Fruit fly (Drosophila melanogaster) whole organism, embryonic: ENCODE measurements around the gene Orp8.

Experiments used
- Ada2b ChIP-seq: fragments of 200-800 bp; sonication (Bioruptor generic); IDR thresholded peaks from 2 replicates; pipeline ENCODE4 v1.3.6; 2022; ENCODE audit warnings: missing biosample characterization, missing genetic modification characterization
- Atf6 ChIP-seq: fragments of 200-800 bp; sonication (Bioruptor generic); IDR thresholded peaks from 2 replicates; pipeline ENCODE4 v1.3.6; 2022; ENCODE audit warnings: missing biosample characterization, missing genetic modification characterization
- Bteb2 ChIP-seq: fragments of 200-800 bp; sonication (Bioruptor generic); optimal IDR thresholded peaks from 2 replicates; lab custom pipeline; 2016; ENCODE audit warnings: missing biosample characterization, missing genetic modification characterization
- CG10321 ChIP-seq: fragments of 200-800 bp; sonication (Bioruptor generic); IDR thresholded peaks from 2 replicates; pipeline ENCODE4 v1.3.6; 2022; ENCODE audit warnings: missing biosample characterization, missing genetic modification characterization
- CG1233 ChIP-seq: fragments of 200-800 bp; sonication (Bioruptor generic); optimal IDR thresholded peaks from 4 replicates; lab custom pipeline; 2018; ENCODE audit warnings: missing biosample characterization, mild to moderate bottlenecking, missing genetic modification characterization
- CG12769 ChIP-seq: fragments of 200-800 bp; sonication (Bioruptor generic); optimal IDR thresholded peaks from 2 replicates; lab custom pipeline; 2019; ENCODE audit warnings: missing biosample characterization, mild to moderate bottlenecking, missing genetic modification characterization, moderate library complexity
- CG12942 ChIP-seq: fragments of 200-800 bp; sonication (Bioruptor generic); optimal IDR thresholded peaks from 3 replicates; lab custom pipeline; 2016; ENCODE audit warnings: missing biosample characterization, missing genetic modification characterization
- CG1792 ChIP-seq: fragments of 200-800 bp; sonication (Bioruptor generic); optimal IDR thresholded peaks from 2 replicates; lab custom pipeline; 2016; ENCODE audit warnings: missing biosample characterization, missing genetic modification characterization
- CG33557 ChIP-seq: fragments of 200-800 bp; sonication (Bioruptor generic); optimal IDR thresholded peaks from 2 replicates; lab custom pipeline; 2019; ENCODE audit warnings: missing biosample characterization, mild to moderate bottlenecking, missing genetic modification characterization, moderate library complexity
- CG34422 ChIP-seq: fragments of 200-800 bp; sonication (Bioruptor generic); IDR thresholded peaks from 3 replicates; pipeline ENCODE4 v1.3.6; 2022; ENCODE audit warnings: missing biosample characterization, missing genetic modification characterization
- CG4404 ChIP-seq: fragments of 200-800 bp; sonication (Bioruptor generic); IDR thresholded peaks from 2 replicates; pipeline ENCODE4 v1.3.6; 2022; ENCODE audit warnings: missing biosample characterization, missing genetic modification characterization
- CG4854 ChIP-seq: fragments of 200-800 bp; sonication (Bioruptor generic); optimal IDR thresholded peaks from 2 replicates; lab custom pipeline; 2016; ENCODE audit warnings: missing biosample characterization, missing genetic modification characterization, inconsistent platforms
- CG8290 ChIP-seq, 3 experiments: fragments of 200-800 bp; sonication (Bioruptor generic); optimal IDR thresholded peaks; 2 replicates each; lab custom pipeline; 2016 to 2019; ENCODE audit warnings: missing biosample characterization in 3 of 3, missing genetic modification characterization in 3 of 3, mild to moderate bottlenecking in 2 of 3, moderate library complexity in 1 of 3
- Chrac-16 ChIP-seq: fragments of 200-800 bp; sonication (Bioruptor generic); optimal IDR thresholded peaks from 3 replicates; lab custom pipeline; 2016; ENCODE audit warnings: missing biosample characterization, missing genetic modification characterization
- Dp ChIP-seq: fragments of 200-800 bp; sonication (Bioruptor generic); optimal IDR thresholded peaks from 2 replicates; lab custom pipeline; 2018; ENCODE audit warnings: missing biosample characterization, mild to moderate bottlenecking, missing genetic modification characterization, moderate library complexity
- Eip74EF ChIP-seq, 2 experiments: fragments of 200-800 bp in 1 of 2; fragments of >200 bp in 1 of 2; sonication (Bioruptor generic) in 1 of 2; optimal IDR thresholded peaks; 2 replicates each; lab custom pipeline; 2017 to 2019; ENCODE audit warnings: missing biosample characterization in 2 of 2, missing genetic modification characterization in 2 of 2, mild to moderate bottlenecking in 1 of 2, moderate library complexity in 1 of 2
- Ets65A ChIP-seq: fragments of 200-800 bp; sonication (Bioruptor generic); peaks from one replicate; lab custom pipeline; 2016; ENCODE audit warnings: missing biosample characterization, missing genetic modification characterization
- Fer2 ChIP-seq: fragments of 200-800 bp; sonication (Bioruptor generic); optimal IDR thresholded peaks from 2 replicates; lab custom pipeline; 2018; ENCODE audit warnings: missing biosample characterization, mild to moderate bottlenecking, missing genetic modification characterization, moderate library complexity
- Gug ChIP-seq: fragments of 200-800 bp; sonication (Bioruptor generic); IDR thresholded peaks from 4 replicates; pipeline ENCODE4 v1.3.6; 2022; ENCODE audit warnings: missing biosample characterization, missing genetic modification characterization
- H2.0 ChIP-seq: fragments of 200-800 bp; sonication (Bioruptor generic); IDR thresholded peaks from 2 replicates; pipeline ENCODE4 v1.3.6; 2022; ENCODE audit warnings: missing biosample characterization, missing genetic modification characterization
- HLHmδ ChIP-seq: fragments of 200-800 bp; sonication (Bioruptor generic); optimal IDR thresholded peaks from 2 replicates; lab custom pipeline; 2018; ENCODE audit warnings: missing biosample characterization, mild to moderate bottlenecking, missing genetic modification characterization, moderate library complexity
- Hmr ChIP-seq: fragments of 200-800 bp; sonication (Bioruptor generic); optimal IDR thresholded peaks from 3 replicates; lab custom pipeline; 2017; ENCODE audit warnings: mild to moderate bottlenecking, missing biosample characterization, missing genetic modification reagents, missing genetic modification characterization
- Jarid2 ChIP-seq: fragments of 200-800 bp; sonication (Bioruptor generic); optimal IDR thresholded peaks from 3 replicates; lab custom pipeline; 2017; ENCODE audit warnings: mild to moderate bottlenecking, missing biosample characterization, missing genetic modification reagents, missing genetic modification characterization
- MTF-1 ChIP-seq: fragments of 200-800 bp; sonication (Bioruptor generic); optimal IDR thresholded peaks from 2 replicates; lab custom pipeline; 2018; ENCODE audit warnings: missing biosample characterization, mild to moderate bottlenecking, missing genetic modification characterization, borderline replicate concordance
- Mad ChIP-seq: fragments of 200-800 bp; sonication (Bioruptor generic); optimal IDR thresholded peaks from 2 replicates; lab custom pipeline; 2016; ENCODE audit warnings: missing biosample characterization, missing genetic modification characterization
- Med ChIP-seq: fragments of 200-800 bp; sonication (Bioruptor generic); peaks from one replicate; lab custom pipeline; 2016; ENCODE audit warnings: missing biosample characterization, missing genetic modification characterization, mild to moderate bottlenecking, inconsistent platforms, moderate library complexity
- Vsx1 ChIP-seq: fragments of 200-800 bp; sonication (Bioruptor generic); optimal IDR thresholded peaks from 2 replicates; lab custom pipeline; 2017; ENCODE audit warnings: missing biosample characterization, mild to moderate bottlenecking, missing genetic modification characterization, missing genetic modification reagents
- chn ChIP-seq: fragments of 200-800 bp; sonication (Bioruptor generic); optimal IDR thresholded peaks from 2 replicates; lab custom pipeline; 2016; ENCODE audit warnings: missing biosample characterization, missing genetic modification characterization
- corto ChIP-seq: fragments of 200-800 bp; sonication (Bioruptor generic); optimal IDR thresholded peaks from 2 replicates; lab custom pipeline; 2016; ENCODE audit warnings: missing biosample characterization, mild to moderate bottlenecking, missing genetic modification characterization, moderate library complexity
- croc ChIP-seq: fragments of 200-800 bp; sonication (Bioruptor generic); conservative IDR thresholded peaks from 3 replicates; pipeline ENCODE4 v1.3.6; 2022; ENCODE audit warnings: missing biosample characterization, missing genetic modification characterization
- fd64A ChIP-seq: fragments of 200-800 bp; sonication (Bioruptor generic); optimal IDR thresholded peaks from 3 replicates; lab custom pipeline; 2018; ENCODE audit warnings: missing biosample characterization, mild to moderate bottlenecking, missing genetic modification characterization
- gce ChIP-seq: fragments of 200-800 bp; sonication (Bioruptor generic); IDR thresholded peaks from 3 replicates; pipeline ENCODE4 v1.3.6; 2022; ENCODE audit warnings: missing biosample characterization, missing genetic modification characterization
- gcm ChIP-seq: fragments of 200-800 bp; sonication (Bioruptor generic); optimal IDR thresholded peaks from 2 replicates; lab custom pipeline; 2019; ENCODE audit warnings: missing biosample characterization, mild to moderate bottlenecking, missing genetic modification characterization, moderate library complexity
- gro ChIP-seq: fragments of 200-800 bp; sonication (Bioruptor generic); optimal IDR thresholded peaks from 2 replicates; lab custom pipeline; 2016; ENCODE audit warnings: missing biosample characterization, missing genetic modification characterization
- inv ChIP-seq: fragments of 200-800 bp; sonication (Bioruptor generic); IDR thresholded peaks from 2 replicates; pipeline ENCODE4 v1.3.6; 2022; ENCODE audit warnings: missing biosample characterization, missing genetic modification characterization; ENCODE audit not compliant: partially characterized antibody
- kni ChIP-seq: fragments of 200-800 bp; sonication (Bioruptor generic); optimal IDR thresholded peaks from 3 replicates; lab custom pipeline; 2017; ENCODE audit warnings: mild to moderate bottlenecking, missing biosample characterization, missing genetic modification reagents, missing genetic modification characterization
- luna ChIP-seq: fragments of 200-800 bp; sonication (Bioruptor generic); optimal IDR thresholded peaks from 2 replicates; lab custom pipeline; 2016; ENCODE audit warnings: missing biosample characterization, missing genetic modification characterization
- maf-S ChIP-seq: fragments of 200-800 bp; sonication (Bioruptor generic); optimal IDR thresholded peaks from 2 replicates; lab custom pipeline; 2016; ENCODE audit warnings: missing biosample characterization, missing genetic modification characterization
- nmo ChIP-seq: fragments of 200-800 bp; sonication (Bioruptor generic); optimal IDR thresholded peaks from 2 replicates; lab custom pipeline; 2018; ENCODE audit warnings: missing biosample characterization, mild to moderate bottlenecking, missing genetic modification characterization, moderate library complexity
- nom ChIP-seq: fragments of 200-800 bp; sonication (Bioruptor generic); optimal IDR thresholded peaks from 2 replicates; lab custom pipeline; 2017; ENCODE audit warnings: missing biosample characterization, missing genetic modification characterization, mild to moderate bottlenecking, moderate library complexity, missing genetic modification reagents
- pb ChIP-seq: fragments of 200-800 bp; sonication (Bioruptor generic); optimal IDR thresholded peaks from 3 replicates; lab custom pipeline; 2016; ENCODE audit warnings: missing biosample characterization, missing genetic modification characterization
- so ChIP-seq: fragments of 200-800 bp; sonication (Bioruptor generic); IDR thresholded peaks from 3 replicates; pipeline ENCODE4 v1.3.6; 2022; ENCODE audit warnings: missing biosample characterization, missing genetic modification characterization
- stc ChIP-seq: fragments of 200-800 bp; sonication (Bioruptor generic); IDR thresholded peaks from 2 replicates; pipeline ENCODE4 v1.3.6; 2022; ENCODE audit warnings: missing biosample characterization, missing genetic modification characterization
- tgo ChIP-seq: fragments of 200-800 bp; sonication (Bioruptor generic); IDR thresholded peaks from 3 replicates; pipeline ENCODE4 v1.3.6; 2022; ENCODE audit warnings: missing biosample characterization, missing genetic modification characterization
- tll ChIP-seq, 2 experiments: fragments of 200-800 bp in 1 of 2; fragments of >200 bp in 1 of 2; sonication (Bioruptor generic) in 1 of 2; optimal IDR thresholded peaks; 2 replicates each; lab custom pipeline; 2017 to 2019; ENCODE audit warnings: missing biosample characterization in 2 of 2, missing genetic modification characterization in 2 of 2, mild to moderate bottlenecking in 1 of 2, moderate library complexity in 1 of 2
- usp ChIP-seq: fragments of >200 bp; optimal IDR thresholded peaks from 2 replicates; lab custom pipeline; 2017; ENCODE audit warnings: missing biosample characterization, missing genetic modification characterization
- vfl ChIP-seq: fragments of 200-800 bp; sonication (Bioruptor generic); optimal IDR thresholded peaks from 2 replicates; lab custom pipeline; 2016; ENCODE audit warnings: missing biosample characterization, missing genetic modification characterization
- vvl ChIP-seq: fragments of 200-800 bp; sonication (Bioruptor generic); IDR thresholded peaks from 2 replicates; pipeline ENCODE4 v1.3.6; 2022; ENCODE audit warnings: missing biosample characterization, missing genetic modification characterization

The Orp8 gene

dm6 chr3R:20263793-20264483, 45.2 kb upstream of the Orp8 start (continued):
- TF ChIP-seq CG12769: peak; percentile 13

dm6 chr3R:20264770-20265169, 44.4 kb upstream of the Orp8 start:
- TF ChIP-seq vfl (GFP tag; lab: Kevin White, UChicago): no peak
- no peak for TF ChIP-seq corto
- TF ChIP-seq Mad: no peak
- TF ChIP-seq CG4854 (GFP tag; lab: Kevin White, UChicago): no peak
- peak; percentile 14 for TF ChIP-seq kni (GFP tag; lab: Kevin White, UChicago)
- TF ChIP-seq croc (GFP tag; lab: Robert Waterston, UW): no peak
- TF ChIP-seq Fer2: no peak
- 0 out of 2 replicates have a peak, but pooled peaks have one; percentile 9 for TF ChIP-seq Ada2b (GFP tag; lab: Robert Waterston, UW)
- TF ChIP-seq CG33557: no peak
- TF ChIP-seq so (GFP tag; lab: Robert Waterston, UW): no peak
- TF ChIP-seq MTF-1 (GFP tag; lab: Kevin White, UChicago): no peak
- TF ChIP-seq nmo: no peak
- TF ChIP-seq CG34422: 0 out of 3 replicates have a peak, but pooled peaks have one; percentile 20
- peak; percentile 48 for TF ChIP-seq vvl (GFP tag; lab: Robert Waterston, UW)
- TF ChIP-seq Chrac-16 (GFP tag; lab: Kevin White, UChicago): no peak
- TF ChIP-seq Gug: no peak
- peak; percentile 87 for TF ChIP-seq Ets65A
- TF ChIP-seq gro (GFP tag; lab: Kevin White, UChicago): no peak
- TF ChIP-seq Hmr (GFP tag; lab: Kevin White, UChicago): no peak
- TF ChIP-seq Med (GFP tag; lab: Kevin White, UChicago): peak; percentile 48
- no peak for TF ChIP-seq Bteb2 (GFP tag; lab: Kevin White, UChicago)
- no peak for TF ChIP-seq CG8290 (GFP tag; optimal IDR thresholded peaks at IDR 0.05; lab: Kevin White, UChicago)
- peak in 1 of 2 experiments; percentile 12 for TF ChIP-seq CG8290 (tag; optimal IDR thresholded peaks at IDR 0.05; lab: Kevin White, UChicago)
- TF ChIP-seq chn (GFP tag; lab: Kevin White, UChicago): no peak
- TF ChIP-seq Vsx1: no peak
- no peak for TF ChIP-seq maf-S (GFP tag; lab: Kevin White, UChicago)
- no peak for TF ChIP-seq CG1792
- no peak for TF ChIP-seq fd64A (GFP tag; lab: Kevin White, UChicago)
- TF ChIP-seq inv: no peak
- no peak for TF ChIP-seq Dp
- no peak for TF ChIP-seq tll (GFP tag; optimal IDR thresholded peaks at IDR 0.05; lab: Kevin White, UChicago)
- no peak for TF ChIP-seq tgo (GFP tag; lab: Robert Waterston, UW)
- TF ChIP-seq Eip74EF (GFP tag; optimal IDR thresholded peaks at IDR 0.05; lab: Kevin White, UChicago): no peak
- no peak for TF ChIP-seq CG4404 (GFP tag; lab: Robert Waterston, UW)
- TF ChIP-seq Atf6 (GFP tag; lab: Robert Waterston, UW): no peak
- no peak for TF ChIP-seq CG10321
- TF ChIP-seq gcm (GFP tag; lab: Kevin White, UChicago): no peak
- no peak for TF ChIP-seq gce (GFP tag; lab: Robert Waterston, UW)
- no peak for TF ChIP-seq nom
- no peak for TF ChIP-seq usp (GFP tag; lab: Kevin White, UChicago)
- TF ChIP-seq stc (GFP tag; lab: Robert Waterston, UW): no peak
- TF ChIP-seq CG1233 (GFP tag; lab: Kevin White, UChicago): no peak
- TF ChIP-seq luna (GFP tag; lab: Kevin White, UChicago): no peak
- no peak for TF ChIP-seq H2.0 (GFP tag; lab: Robert Waterston, UW)
- TF ChIP-seq HLHmδ: no peak
- no peak for TF ChIP-seq CG12942 (GFP tag; lab: Kevin White, UChicago)
- no peak for TF ChIP-seq pb (GFP tag; lab: Kevin White, UChicago)
- TF ChIP-seq Jarid2 (GFP tag; lab: Kevin White, UChicago): no peak
